Fruit fly (Drosophila melanogaster): ENCODE data around the gene CG43185.

CG43185 gene

dm6 chr2L:5876474-5877067 lies 8.1 kb upstream of the CG43185 start (continued):
- TF ChIP-seq CG11456 (GFP tag; IDR thresholded peaks at IDR 0.05), result no peak
- TF ChIP-seq mirr (GFP tag; optimal IDR thresholded peaks at IDR 0.05), result peak; percentile 67
- TF ChIP-seq Hr51 (GFP tag; optimal IDR thresholded peaks at IDR 0.05), result peak in 1 of 2 experiments; percentile 24
- TF ChIP-seq CG7839 (tag; optimal IDR thresholded peaks at IDR 0.05), result peak; percentile 13
- no peak for TF ChIP-seq CG8290 (GFP tag; optimal IDR thresholded peaks at IDR 0.05)
- peak in 1 of 2 experiments; percentile 80 for TF ChIP-seq CG8290 (tag; optimal IDR thresholded peaks at IDR 0.05)
- peak; percentile 56 for TF ChIP-seq Vsx1 (GFP tag; optimal IDR thresholded peaks at IDR 0.05)
- peak; percentile 45 for TF ChIP-seq gem (tag; optimal IDR thresholded peaks at IDR 0.05)
- TF ChIP-seq seq (GFP tag; IDR thresholded peaks at IDR 0.05), result peak; percentile 48; the same call in 1 of the 2 replicates
- no peak for TF ChIP-seq CG15479 (GFP tag; optimal IDR thresholded peaks at IDR 0.05)
- no peak for TF ChIP-seq ab (GFP tag; optimal IDR thresholded peaks at IDR 0.05)
- TF ChIP-seq gro (GFP tag; optimal IDR thresholded peaks at IDR 0.05), result peak; percentile 68
- TF ChIP-seq CG9817 (tag; optimal IDR thresholded peaks at IDR 0.05), result peak; percentile 57
- no peak for TF ChIP-seq pan (optimal IDR thresholded peaks at IDR 0.05)
- TF ChIP-seq pan (GFP tag; optimal IDR thresholded peaks at IDR 0.05 in 1 of 2, IDR thresholded peaks at IDR 0.05 in 1 of 2), result peak in 1 of 2 experiments; percentile 15
- no peak for TF ChIP-seq sima (GFP tag; optimal IDR thresholded peaks at IDR 0.05)
- peak; percentile 26 for TF ChIP-seq NK7.1 (GFP tag; optimal IDR thresholded peaks at IDR 0.05)
- TF ChIP-seq zfh1 (GFP tag; IDR thresholded peaks at IDR 0.05), result no peak
- no peak for TF ChIP-seq D (optimal IDR thresholded peaks at IDR 0.05)
- TF ChIP-seq D (GFP tag; optimal IDR thresholded peaks at IDR 0.05), result no peak
- no peak for TF ChIP-seq CG34422 (GFP tag; IDR thresholded peaks at IDR 0.05)
- peak; percentile 74 for TF ChIP-seq CG17568 (GFP tag; optimal IDR thresholded peaks at IDR 0.05)
- no peak for TF ChIP-seq ci (GFP tag; IDR thresholded peaks at IDR 0.05)
- no peak for TF ChIP-seq Camta (GFP tag; optimal IDR thresholded peaks at IDR 0.05)
- no peak for TF ChIP-seq CG30403 (GFP tag; optimal IDR thresholded peaks at IDR 0.05)
- TF ChIP-seq usp (GFP tag; optimal IDR thresholded peaks at IDR 0.05), result no peak
- TF ChIP-seq exex (tag; optimal IDR thresholded peaks at IDR 0.05), result peak; percentile 24
- TF ChIP-seq row (GFP tag; IDR thresholded peaks at IDR 0.05), result no peak
- peak; percentile 1 for TF ChIP-seq CG2875 (GFP tag; optimal IDR thresholded peaks at IDR 0.05)
- TF ChIP-seq pros (GFP tag; optimal IDR thresholded peaks at IDR 0.05), result no peak
- TF ChIP-seq Chrac-16 (GFP tag; optimal IDR thresholded peaks at IDR 0.05), result no peak
- no peak for TF ChIP-seq CG3838 (GFP tag; optimal IDR thresholded peaks at IDR 0.05)
- TF ChIP-seq CG3995 (GFP tag; optimal IDR thresholded peaks at IDR 0.05), result no peak
- TF ChIP-seq CrebB (tag; optimal IDR thresholded peaks at IDR 0.05), result peak; percentile 68
- peak; percentile 2 for TF ChIP-seq her (GFP tag; optimal IDR thresholded peaks at IDR 0.05)
- 0 out of 3 replicates have a peak, but pooled peaks have one; percentile 14 for TF ChIP-seq Dbx (GFP tag; IDR thresholded peaks at IDR 0.05)
- no peak for TF ChIP-seq CG7745 (tag; optimal IDR thresholded peaks at IDR 0.05)
- peak; percentile 56 for TF ChIP-seq odd (GFP tag; optimal IDR thresholded peaks at IDR 0.05)
- TF ChIP-seq C15 (GFP tag; IDR thresholded peaks at IDR 0.05), result no peak
- TF ChIP-seq sens (GFP tag), result peak; percentile 69
- no peak for TF ChIP-seq Gug (GFP tag; IDR thresholded peaks at IDR 0.05)
- TF ChIP-seq CG11723 (GFP tag; optimal IDR thresholded peaks at IDR 0.05), result peak; percentile 1
- TF ChIP-seq CG11504 (tag; optimal IDR thresholded peaks at IDR 0.05), result peak; percentile 16
- TF ChIP-seq CG10147 (GFP tag; optimal IDR thresholded peaks at IDR 0.05), result peak; percentile 52
- peak; percentile 85 for TF ChIP-seq Med (GFP tag)
- no peak for TF ChIP-seq CG4424 (GFP tag; optimal IDR thresholded peaks at IDR 0.05)
- TF ChIP-seq Mrtf (GFP tag; IDR thresholded peaks at IDR 0.05), result no peak
- peak; percentile 35 for TF ChIP-seq CG10209 (GFP tag; optimal IDR thresholded peaks at IDR 0.05)
- TF ChIP-seq CG8944 (GFP tag; optimal IDR thresholded peaks at IDR 0.05), result no peak
- TF ChIP-seq CG10431 (GFP tag; optimal IDR thresholded peaks at IDR 0.05), result no peak
- peak; percentile 20 for TF ChIP-seq CG17359 (tag; optimal IDR thresholded peaks at IDR 0.05)
- no peak for TF ChIP-seq CG17361 (GFP tag; IDR thresholded peaks at IDR 0.05)

All from whole organism, embryonic.